Fruit fly (Drosophila melanogaster): Measurements from ENCODE around the gene CG31955.

Gene CG31955

dm6 chr2L:3681338-3681737, 31.6 kb downstream of the CG31955 start (continued):
- TF ChIP-seq lab (GFP tag; optimal IDR thresholded peaks at IDR 0.05), result no peak
- no peak for TF ChIP-seq H2.0 (GFP tag; IDR thresholded peaks at IDR 0.05)
- TF ChIP-seq Gsc (GFP tag; IDR thresholded peaks at IDR 0.05), result no peak
- TF ChIP-seq CG17186 (GFP tag; optimal IDR thresholded peaks at IDR 0.05), result no peak
- no peak for TF ChIP-seq CG10366 (GFP tag; IDR thresholded peaks at IDR 0.05)
- peak; percentile 31; the same call in 1 of the 2 replicates for TF ChIP-seq crol (GFP tag; IDR thresholded peaks at IDR 0.05)
- TF ChIP-seq tap (tag; optimal IDR thresholded peaks at IDR 0.05), result peak; percentile 50
- TF ChIP-seq CG2116 (GFP tag; optimal IDR thresholded peaks at IDR 0.05), result no peak
- no peak for TF ChIP-seq slp2 (GFP tag; optimal IDR thresholded peaks at IDR 0.05)

dm6 chr2L:3675770-3676169, 37.1 kb downstream of the CG31955 start:
- TF ChIP-seq oc (tag; optimal IDR thresholded peaks at IDR 0.05), result peak; percentile 28
- no peak for TF ChIP-seq CG8359 (GFP tag; optimal IDR thresholded peaks at IDR 0.05; ENCODE audit: borderline replicate concordance)
- no peak for TF ChIP-seq MTF-1 (GFP tag; optimal IDR thresholded peaks at IDR 0.05; ENCODE audit: borderline replicate concordance)
- TF ChIP-seq CG1832 (GFP tag; optimal IDR thresholded peaks at IDR 0.05), result no peak
- TF ChIP-seq Scr (GFP tag; IDR thresholded peaks at IDR 0.05; ENCODE audit: partially characterized antibody), result no peak
- TF ChIP-seq D19A (tag; optimal IDR thresholded peaks at IDR 0.05), result peak; percentile 25
- no peak for TF ChIP-seq NfI (GFP tag; optimal IDR thresholded peaks at IDR 0.05)
- TF ChIP-seq zfh2 (GFP tag; optimal IDR thresholded peaks at IDR 0.05), result no peak
- no peak for TF ChIP-seq luna (GFP tag; optimal IDR thresholded peaks at IDR 0.05)
- TF ChIP-seq ash1 (GFP tag; optimal IDR thresholded peaks at IDR 0.05), result no peak
- TF ChIP-seq CG7357 (GFP tag; IDR thresholded peaks at IDR 0.05), result peak; percentile 37; the same call in 1 of the 3 replicates
- TF ChIP-seq CG15696 (tag; optimal IDR thresholded peaks at IDR 0.05), result peak; percentile 41
- TF ChIP-seq Doc3 (GFP tag; IDR thresholded peaks at IDR 0.05; ENCODE audit: partially characterized antibody), result no peak
- no peak for TF ChIP-seq prd (optimal IDR thresholded peaks at IDR 0.05)
- peak; percentile 71 for TF ChIP-seq prd (GFP tag; IDR thresholded peaks at IDR 0.05)
- peak; percentile 12 for TF ChIP-seq CG16863 (GFP tag; optimal IDR thresholded peaks at IDR 0.05)
- TF ChIP-seq Side (GFP tag; optimal IDR thresholded peaks at IDR 0.05), result peak; percentile 17
- no peak for TF ChIP-seq CG2202 (tag; optimal IDR thresholded peaks at IDR 0.05)
- no peak for TF ChIP-seq Bgb (GFP tag; IDR thresholded peaks at IDR 0.05; ENCODE audit: partially characterized antibody)
- TF ChIP-seq CG30403 (GFP tag; optimal IDR thresholded peaks at IDR 0.05), result peak; percentile 10
- peak; percentile 64 for TF ChIP-seq zen (tag; optimal IDR thresholded peaks at IDR 0.05)
- TF ChIP-seq Lpt (GFP tag; optimal IDR thresholded peaks at IDR 0.05), result no peak
- no peak for TF ChIP-seq sna (GFP tag; IDR thresholded peaks at IDR 0.05; ENCODE audit: partially characterized antibody)
- no peak for TF ChIP-seq PHDP (tag; optimal IDR thresholded peaks at IDR 0.05)
- 0 out of 2 replicates have a peak, but pooled peaks have one; percentile 20 for TF ChIP-seq ttk (GFP tag; IDR thresholded peaks at IDR 0.05)
- 0 out of 2 replicates have a peak, but pooled peaks have one; percentile 19 for TF ChIP-seq vvl (GFP tag; IDR thresholded peaks at IDR 0.05)
- TF ChIP-seq tin (GFP tag; optimal IDR thresholded peaks at IDR 0.05), result peak; percentile 31
- no peak for TF ChIP-seq CG13894 (tag; optimal IDR thresholded peaks at IDR 0.05)
- no peak for TF ChIP-seq seq (GFP tag; IDR thresholded peaks at IDR 0.05)
- no peak for TF ChIP-seq CG17361 (GFP tag; IDR thresholded peaks at IDR 0.05)
- TF ChIP-seq Dp (GFP tag; optimal IDR thresholded peaks at IDR 0.05), result no peak
- TF ChIP-seq Nf-YB (GFP tag; optimal IDR thresholded peaks at IDR 0.05), result peak; percentile 6
- no peak for TF ChIP-seq B-H1 (GFP tag; IDR thresholded peaks at IDR 0.05)
- TF ChIP-seq CG30020 (tag; optimal IDR thresholded peaks at IDR 0.05), result no peak
- TF ChIP-seq schlank (tag; optimal IDR thresholded peaks at IDR 0.05), result no peak
- no peak for TF ChIP-seq aop (GFP tag; IDR thresholded peaks at IDR 0.05)
- TF ChIP-seq odd (GFP tag; optimal IDR thresholded peaks at IDR 0.05), result no peak
- no peak for TF ChIP-seq insv (GFP tag; optimal IDR thresholded peaks at IDR 0.05)
- TF ChIP-seq CG10979 (tag; optimal IDR thresholded peaks at IDR 0.05), result peak; percentile 61
- TF ChIP-seq CG10654 (GFP tag; optimal IDR thresholded peaks at IDR 0.05), result no peak

Measured in whole organism, embryonic.